Fruit fly (Drosophila melanogaster): ENCODE results near the gene mGluR.

Gene mGluR

dm6 chr4:961045-961576, 24.5 kb downstream of the mGluR start:
- no peak for TF ChIP-seq CG17801 (GFP tag; optimal IDR thresholded peaks at IDR 0.05; ENCODE audit: partially characterized antibody)

dm6 chr4:963193-963592, 26.6 kb downstream of the mGluR start:
- TF ChIP-seq CG17801 (GFP tag; optimal IDR thresholded peaks at IDR 0.05; ENCODE audit: partially characterized antibody): no peak

dm6 chr4:963717-964116, 27.1 kb downstream of the mGluR start:
- no peak for TF ChIP-seq CG17801 (GFP tag; optimal IDR thresholded peaks at IDR 0.05; ENCODE audit: partially characterized antibody)

dm6 chr4:971084-971483, 34.5 kb downstream of the mGluR start:
- no peak for TF ChIP-seq CG17801 (GFP tag; optimal IDR thresholded peaks at IDR 0.05; ENCODE audit: partially characterized antibody)

- TF ChIP-seq CG17801 (GFP tag; optimal IDR thresholded peaks at IDR 0.05; ENCODE audit: partially characterized antibody): no peak
These were observed 38.0 kb downstream of the mGluR start for dm6 chr4:974632-975031.

- TF ChIP-seq CG17801 (GFP tag; optimal IDR thresholded peaks at IDR 0.05; ENCODE audit: partially characterized antibody): no peak
These were observed 40.0 kb downstream of the mGluR start for dm6 chr4:976569-976968.

- no peak for TF ChIP-seq CG17801 (GFP tag; optimal IDR thresholded peaks at IDR 0.05; ENCODE audit: partially characterized antibody)
These were observed 41.9 kb downstream of the mGluR start, which contains the start of gene fuss for dm6 chr4:978439-978911. TSS of gene fuss (minus strand) at chr4:978489.

- TF ChIP-seq CG17801 (GFP tag; optimal IDR thresholded peaks at IDR 0.05; ENCODE audit: partially characterized antibody): no peak
These were observed 43.2 kb downstream of the mGluR start for dm6 chr4:979634-980474.

dm6 chr4:980475-980856, 43.8 kb downstream of the mGluR start:
- no peak for TF ChIP-seq CG17801 (GFP tag; optimal IDR thresholded peaks at IDR 0.05; ENCODE audit: partially characterized antibody)

dm6 chr4:981157-981556, 44.5 kb downstream of the mGluR start:
- no peak for TF ChIP-seq CG17801 (GFP tag; optimal IDR thresholded peaks at IDR 0.05; ENCODE audit: partially characterized antibody)

- no peak for TF ChIP-seq CG17801 (GFP tag; optimal IDR thresholded peaks at IDR 0.05; ENCODE audit: partially characterized antibody)
These were observed 46.3 kb downstream of the mGluR start for dm6 chr4:982791-983407.

- no peak for TF ChIP-seq CG17801 (GFP tag; optimal IDR thresholded peaks at IDR 0.05; ENCODE audit: partially characterized antibody)
These were observed 48.1 kb downstream of the mGluR start for dm6 chr4:984755-985154.

dm6 chr4:988379-988778, 51.8 kb downstream of the mGluR start:
- TF ChIP-seq CG17801 (GFP tag; optimal IDR thresholded peaks at IDR 0.05; ENCODE audit: partially characterized antibody): no peak

- TF ChIP-seq CG17801 (GFP tag; optimal IDR thresholded peaks at IDR 0.05; ENCODE audit: partially characterized antibody): no peak
These were observed 52.6 kb downstream of the mGluR start, which contains the start of gene toy for dm6 chr4:989058-989770. TSS of gene toy (plus strand) at chr4:989725.

dm6 chr4:995958-996357, 59.3 kb downstream of the mGluR start:
- TF ChIP-seq CG17801 (GFP tag; optimal IDR thresholded peaks at IDR 0.05; ENCODE audit: partially characterized antibody): no peak
